Worm (Caenorhabditis elegans) whole organism, L4 larva: ENCODE data around the gene clec-2.

Source experiments
- F44E2.7 ChIP-seq: fragments of 200-800 bp; sonication (Bioruptor generic); IDR thresholded peaks from 2 replicates; pipeline ENCODE4 v2.1.2; 2022; ENCODE audit warnings: missing genetic modification characterization, missing compliant biosample characterization
- T20F7.1 ChIP-seq: fragments of 200-800 bp; sonication (Bioruptor generic); optimal IDR thresholded peaks from 2 replicates; lab custom pipeline; 2018; ENCODE audit warnings: mild to moderate bottlenecking, missing genetic modification characterization, missing compliant biosample characterization
- T26A8.4 ChIP-seq: fragments of 200-800 bp; sonication (Bioruptor generic); IDR thresholded peaks from 2 replicates; pipeline ENCODE4 v1.3.6; 2022; ENCODE audit warnings: missing genetic modification characterization, missing compliant biosample characterization
- Y105C5A.15 ChIP-seq: fragments of 200-800 bp; sonication (Bioruptor generic); IDR thresholded peaks from 2 replicates; pipeline ENCODE4 v1.3.6; 2022; ENCODE audit warnings: missing genetic modification characterization, missing compliant biosample characterization
- Y48G9A.11 ChIP-seq: fragments of 200-800 bp; sonication (Bioruptor generic); IDR thresholded peaks from 2 replicates; pipeline ENCODE4 v1.3.6; 2022; ENCODE audit warnings: missing genetic modification reagents, missing genetic modification characterization, missing compliant biosample characterization
- ZK546.5 ChIP-seq, 2 experiments: sonication (generic microtip); optimal IDR thresholded peaks; 2 replicates each; lab custom pipeline; 2017; ENCODE audit warnings: missing biosample characterization in 2 of 2, missing genetic modification characterization in 2 of 2
- aha-1 ChIP-seq: fragments of 150-350 bp; peaks from one replicate; lab custom pipeline; 2014; ENCODE audit warnings: missing biosample characterization, missing genetic modification characterization
- aly-2 ChIP-seq: sonication (generic microtip); optimal IDR thresholded peaks from 2 replicates; lab custom pipeline; 2018; ENCODE audit warnings: missing biosample characterization, missing genetic modification characterization
- ceh-28 ChIP-seq: fragments of 150-350 bp; optimal IDR thresholded peaks from 2 replicates; lab custom pipeline; 2014; ENCODE audit warnings: missing biosample characterization, missing genetic modification reagents, missing genetic modification characterization
- ceh-82 ChIP-seq: sonication (generic microtip); optimal IDR thresholded peaks from 2 replicates; lab custom pipeline; 2017; ENCODE audit warnings: missing biosample characterization, missing genetic modification characterization
- daf-8 ChIP-seq: fragments of 200-800 bp; sonication (Bioruptor generic); IDR thresholded peaks from 2 replicates; pipeline ENCODE4 v1.3.6; 2022; ENCODE audit warnings: missing genetic modification characterization, missing compliant biosample characterization
- dmd-8 ChIP-seq: fragments of 200-800 bp; sonication (Bioruptor generic); IDR thresholded peaks from 2 replicates; pipeline ENCODE4 v1.3.6; 2022; ENCODE audit warnings: missing genetic modification characterization, missing compliant biosample characterization
- dve-1 ChIP-seq: sonication (generic microtip); optimal IDR thresholded peaks from 2 replicates; lab custom pipeline; 2017; ENCODE audit warnings: antibody characterized with exemption, mild to moderate bottlenecking, missing genetic modification characterization, missing compliant biosample characterization; ENCODE audit not compliant: insufficient read depth
- fos-1 ChIP-seq: fragments of 150-350 bp; optimal IDR thresholded peaks from 2 replicates; lab custom pipeline; 2014; ENCODE audit warnings: missing biosample characterization, missing genetic modification characterization
- hmg-1.1 ChIP-seq: fragments of 200-800 bp; sonication (Bioruptor generic); IDR thresholded peaks from 2 replicates; pipeline ENCODE4 v1.3.6; 2022; ENCODE audit warnings: missing genetic modification reagents, missing genetic modification characterization, missing compliant biosample characterization
- lin-1 ChIP-seq: fragments of 200-800 bp; sonication (Bioruptor generic); IDR thresholded peaks from 2 replicates; pipeline ENCODE4 v1.3.6; 2022; ENCODE audit warnings: missing genetic modification reagents, missing genetic modification characterization, missing compliant biosample characterization
- lin-13 ChIP-seq: fragments of 150-350 bp; optimal IDR thresholded peaks from 2 replicates; lab custom pipeline; 2014; ENCODE audit warnings: missing biosample characterization, missing genetic modification reagents, missing genetic modification characterization
- lin-38 ChIP-seq: fragments of 200-800 bp; sonication (Bioruptor generic); IDR thresholded peaks from 2 replicates; pipeline ENCODE4 v1.3.6; 2022; ENCODE audit warnings: missing genetic modification reagents, missing genetic modification characterization, missing compliant biosample characterization
- lir-3 ChIP-seq: sonication (generic microtip); optimal IDR thresholded peaks from 2 replicates; lab custom pipeline; 2016; ENCODE audit warnings: mild to moderate bottlenecking, missing genetic modification characterization, missing compliant biosample characterization
- lsy-2 ChIP-seq, 2 experiments: fragments of 150-350 bp in 1 of 2; sonication (generic microtip) in 1 of 2; optimal IDR thresholded peaks; 2 replicates each; lab custom pipeline; 2014 to 2017; ENCODE audit warnings: missing biosample characterization in 2 of 2, missing genetic modification characterization in 2 of 2
- mdl-1 ChIP-seq, 2 experiments: fragments of 150-350 bp in 1 of 2; sonication (generic microtip) in 1 of 2; optimal IDR thresholded peaks; 2 replicates each; lab custom pipeline; 2014 to 2017; ENCODE audit warnings: missing biosample characterization in 2 of 2, missing genetic modification characterization in 2 of 2
- mep-1 ChIP-seq: fragments of 150-350 bp; sonication (generic microtip); optimal IDR thresholded peaks from 3 replicates; lab custom pipeline; 2014; ENCODE audit warnings: missing biosample characterization, missing genetic modification characterization
- nhr-102 ChIP-seq: sonication (generic microtip); optimal IDR thresholded peaks from 2 replicates; lab custom pipeline; 2016; ENCODE audit warnings: mild to moderate bottlenecking, missing genetic modification characterization, moderate library complexity, missing compliant biosample characterization
- nhr-25 ChIP-seq: sonication (generic microtip); optimal IDR thresholded peaks from 2 replicates; lab custom pipeline; 2017; ENCODE audit warnings: missing genetic modification characterization, mild to moderate bottlenecking, missing compliant biosample characterization, antibody characterized with exemption, moderate library complexity, borderline replicate concordance; ENCODE audit not compliant: insufficient read depth
- nhr-28 ChIP-seq: fragments of 150-350 bp; optimal IDR thresholded peaks from 2 replicates; lab custom pipeline; 2014; ENCODE audit warnings: missing biosample characterization, missing genetic modification characterization
- nhr-76 ChIP-seq: fragments of 150-350 bp; optimal IDR thresholded peaks from 2 replicates; lab custom pipeline; 2014; ENCODE audit warnings: missing biosample characterization, missing genetic modification characterization
- rbr-2 ChIP-seq: sonication (generic microtip); optimal IDR thresholded peaks from 2 replicates; lab custom pipeline; 2016; ENCODE audit warnings: missing genotype, missing genetic modification characterization, missing compliant biosample characterization
- sdz-12 ChIP-seq: fragments of 200-800 bp; sonication (Bioruptor generic); optimal IDR thresholded peaks from 2 replicates; lab custom pipeline; 2018; ENCODE audit warnings: mild to moderate bottlenecking, missing genetic modification characterization, missing compliant biosample characterization
- set-16 ChIP-seq: fragments of 200-800 bp; sonication (Bioruptor generic); IDR thresholded peaks from 2 replicates; pipeline ENCODE4 v1.3.6; 2022; ENCODE audit warnings: missing genetic modification reagents, missing genetic modification characterization, missing compliant biosample characterization
- skn-1 ChIP-seq: fragments of 150-350 bp; optimal IDR thresholded peaks from 2 replicates; lab custom pipeline; 2014; ENCODE audit warnings: missing biosample characterization, missing genetic modification characterization
- snpc-1.2 ChIP-seq: fragments of 200-800 bp; sonication (Bioruptor generic); IDR thresholded peaks from 2 replicates; pipeline ENCODE4 v1.3.6; 2022; ENCODE audit warnings: missing genetic modification reagents, missing genetic modification characterization, missing compliant biosample characterization
- spr-3 ChIP-seq: fragments of 200-800 bp; sonication (Bioruptor generic); optimal IDR thresholded peaks from 2 replicates; lab custom pipeline; 2018; ENCODE audit warnings: mild to moderate bottlenecking, missing genetic modification characterization, missing compliant biosample characterization
- tra-1 ChIP-seq: fragments of 200-800 bp; sonication (Bioruptor generic); IDR thresholded peaks from 2 replicates; pipeline ENCODE4 v1.3.6; 2022; ENCODE audit warnings: missing genetic modification reagents, missing genetic modification characterization, missing compliant biosample characterization
- unc-130 ChIP-seq: sonication (generic microtip); optimal IDR thresholded peaks from 2 replicates; lab custom pipeline; 2016; ENCODE audit warnings: missing genetic modification reagents, missing genetic modification characterization, missing compliant biosample characterization
- zag-1 ChIP-seq: fragments of 150-350 bp; optimal IDR thresholded peaks from 2 replicates; lab custom pipeline; 2014; ENCODE audit warnings: missing biosample characterization, missing genetic modification characterization
- zfp-2 ChIP-seq: sonication (generic microtip); optimal IDR thresholded peaks from 2 replicates; lab custom pipeline; 2016; ENCODE audit warnings: mild to moderate bottlenecking, missing genetic modification characterization, missing compliant biosample characterization
- zfp-3 ChIP-seq: fragments of 200-800 bp; sonication (Bioruptor generic); conservative IDR thresholded peaks from 2 replicates; pipeline ENCODE4 v1.3.6; 2022; ENCODE audit warnings: missing genetic modification reagents, missing genetic modification characterization, missing compliant biosample characterization
- zip-2 ChIP-seq: fragments of 150-350 bp; optimal IDR thresholded peaks from 2 replicates; lab custom pipeline; 2014; ENCODE audit warnings: missing biosample characterization, missing genetic modification characterization
- ztf-7 ChIP-seq: fragments of 150-350 bp; optimal IDR thresholded peaks from 2 replicates; lab custom pipeline; 2014; ENCODE audit warnings: missing biosample characterization, missing genetic modification characterization

The clec-2 gene

ce11 chrII:2987122-2987556 lies 36.1 kb downstream of the clec-2 start (continued):
- TF ChIP-seq zfp-3 (GFP tag; lab: Robert Waterston, UW) (0 out of 2 replicates have a peak, but pooled peaks have one; percentile 53), set-16 (peak; percentile 59), aha-1 (peak; percentile 72), Y48G9A.11 (no peak), fos-1 (tag; lab: Kevin White, UChicago) (no peak), T26A8.4 (GFP tag; lab: Robert Waterston, UW) (no peak), lin-38 (GFP tag; lab: Robert Waterston, UW) (0 out of 2 replicates have a peak, but pooled peaks have one; percentile 5)

DNA sequence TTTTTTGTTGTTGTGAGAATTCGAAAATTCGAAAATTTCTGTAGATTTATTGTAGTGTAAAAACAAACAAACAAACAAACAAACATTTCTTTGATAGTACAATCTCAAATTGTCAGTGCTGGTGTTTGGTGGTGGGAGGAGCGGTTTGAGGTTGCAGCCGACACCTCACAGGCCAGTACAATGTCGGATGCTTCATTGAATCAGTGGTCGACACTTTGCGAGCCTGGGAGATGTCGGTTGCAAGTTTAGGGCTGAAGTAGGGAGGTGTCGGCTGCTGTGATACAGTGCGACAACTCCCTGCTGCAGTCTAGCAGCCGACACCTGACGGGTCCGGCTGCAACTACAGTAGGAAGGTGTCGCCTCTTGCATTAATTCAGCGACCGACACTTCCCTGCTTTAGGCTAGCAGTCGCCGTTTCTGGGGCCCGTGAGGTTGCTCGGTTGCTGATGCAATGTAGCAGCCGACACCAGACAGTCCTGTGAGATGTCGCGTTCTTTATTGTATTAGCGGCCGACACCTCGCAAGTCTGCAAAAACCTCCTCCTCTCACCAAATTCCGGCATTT lies 37.2 kb downstream of the clec-2 start:
- no peak for TF ChIP-seq rbr-2 (tag; lab: Kevin White, UChicago)
- TF ChIP-seq set-16, result peak; percentile 61
- TF ChIP-seq spr-3, result no peak
- 0 out of 2 replicates have a peak, but pooled peaks have one; percentile 16 for TF ChIP-seq tra-1 (GFP tag; lab: Robert Waterston, UW)
- TF ChIP-seq lin-38 (GFP tag; lab: Robert Waterston, UW), result 0 out of 2 replicates have a peak, but pooled peaks have one; percentile 9
- TF ChIP-seq ZK546.5 (tag; optimal IDR thresholded peaks at IDR 0.05; lab: Kevin White, UChicago), result no peak
- TF ChIP-seq nhr-76 (tag; lab: Kevin White, UChicago), result no peak
- no peak for TF ChIP-seq zfp-2 (tag; lab: Kevin White, UChicago)
- no peak for TF ChIP-seq ceh-82
- no peak for TF ChIP-seq F44E2.7 (GFP tag; lab: Robert Waterston, UW)
- peak; percentile 9 for TF ChIP-seq aha-1
- TF ChIP-seq nhr-28, result no peak
- TF ChIP-seq mep-1 (tag; lab: Kevin White, UChicago), result no peak
- TF ChIP-seq ztf-7, result no peak
- TF ChIP-seq lin-13 (GFP tag; lab: Kevin White, UChicago), result peak; percentile 37
- peak; percentile 36; the same call in 1 of the 2 replicates for TF ChIP-seq dmd-8 (GFP tag; lab: Robert Waterston, UW)
- peak in 1 of 2 experiments; percentile 1 for TF ChIP-seq lsy-2 (tag; optimal IDR thresholded peaks at IDR 0.05; lab: Kevin White, UChicago)

DNA sequence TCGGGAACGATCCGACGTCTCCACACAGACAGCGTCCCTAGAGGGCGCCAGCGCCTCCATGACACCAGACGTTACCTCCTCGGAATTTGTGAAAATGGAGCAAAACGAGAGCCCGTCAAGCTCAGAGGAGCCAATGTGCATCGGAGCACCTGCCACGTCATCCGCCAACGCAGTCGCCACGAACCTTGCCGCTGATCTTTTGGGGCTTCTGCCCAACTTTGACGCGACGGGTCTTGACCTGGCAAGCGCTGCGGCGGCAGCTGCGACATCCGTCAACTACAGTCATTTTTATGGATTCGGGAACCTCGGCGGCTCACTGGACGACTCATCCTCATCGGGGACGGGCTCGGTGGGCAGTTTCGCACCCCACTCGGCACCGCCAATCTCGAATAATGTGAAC lies 37.8 kb downstream of the clec-2 start:
- no peak for TF ChIP-seq snpc-1.2
- no peak for TF ChIP-seq ceh-28 (tag; lab: Kevin White, UChicago)
- TF ChIP-seq sdz-12 (GFP tag; lab: Kevin White, UChicago), result peak; percentile 16
- TF ChIP-seq ztf-7, result no peak
- no peak for TF ChIP-seq nhr-102 (tag; lab: Kevin White, UChicago)
- TF ChIP-seq aha-1, result peak; percentile 16
- TF ChIP-seq set-16, result peak; percentile 91

- TF ChIP-seq zip-2 (no peak), aha-1 (peak; percentile 93), nhr-25 (tag; lab: Kevin White, UChicago) (no peak), skn-1 (tag; lab: Kevin White, UChicago) (no peak)
Measured at ce11 chrII:2984383-2984782, 38.8 kb downstream of the clec-2 start.

DNA sequence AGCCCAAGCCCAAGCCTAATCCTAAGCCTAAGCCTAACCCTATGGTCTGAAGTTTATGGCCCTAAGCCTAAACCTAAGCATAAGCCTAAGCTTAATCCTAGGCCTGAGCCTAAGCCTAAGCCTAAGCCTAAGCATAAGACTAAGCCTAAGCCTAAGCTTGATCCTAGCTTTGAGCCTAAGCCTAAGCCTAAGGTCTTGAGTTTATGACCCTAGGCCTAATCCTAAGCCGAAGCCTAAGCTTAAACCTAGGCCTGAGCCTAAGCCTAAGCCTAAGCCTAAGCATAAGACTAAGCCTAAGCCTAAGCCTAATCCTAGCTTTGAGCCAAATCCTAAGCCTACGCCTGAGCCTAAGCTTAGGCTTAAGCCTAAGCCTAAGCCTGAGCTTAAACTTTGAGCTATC lies 44.2 kb downstream of the clec-2 start:
- TF ChIP-seq Y105C5A.15 (GFP tag; lab: Robert Waterston, UW), result 0 out of 2 replicates have a peak, but pooled peaks have one; percentile 47
- TF ChIP-seq dve-1, result no peak

- TF ChIP-seq T20F7.1, result no peak
- no peak for TF ChIP-seq aly-2 (tag; lab: Kevin White, UChicago)
- TF ChIP-seq hmg-1.1 (GFP tag; lab: Robert Waterston, UW), result no peak
- no peak for TF ChIP-seq unc-130 (GFP tag; lab: Kevin White, UChicago)
- TF ChIP-seq zag-1 (tag; lab: Kevin White, UChicago), result no peak
- TF ChIP-seq daf-8 (GFP tag; lab: Robert Waterston, UW), result no peak
- no peak for TF ChIP-seq lir-3
- no peak for TF ChIP-seq mdl-1 (tag; optimal IDR thresholded peaks at IDR 0.05; lab: Kevin White, UChicago)
- TF ChIP-seq lin-1 (GFP tag; lab: Robert Waterston, UW), result no peak
Measured at ce11 chrII:2977652-2978051, 45.6 kb downstream of the clec-2 start.
